Fruit fly (Drosophila melanogaster) S2 (cell line): ENCODE measurements around the gene CG17544.

Source experiments
- CG8478 ChIP-seq: fragments of >200 bp; optimal IDR thresholded peaks from 2 replicates; lab custom pipeline; 2018
- CTCF ChIP-seq, 2 experiments: fragments of >200 bp; optimal IDR thresholded peaks; 2 replicates each; lab custom pipeline; 2018

dm6 chr2L:19370046-19370445, 28.2 kb downstream of the CG17544 start, which contains the start of gene CG17349:
- TF ChIP-seq CTCF (optimal IDR thresholded peaks at IDR 0.05; lab: Kevin White, UChicago) (no peak), CG8478 (lab: Kevin White, UChicago) (no peak)
